Fruit fly (Drosophila melanogaster) whole organism, embryonic: Measurements from ENCODE around the gene Cpr78Cb.

Source experiments
- Adf1 ChIP-seq: fragments of 200-800 bp; sonication (Bioruptor generic); IDR thresholded peaks from 2 replicates; pipeline ENCODE4 v1.3.6; 2022; ENCODE audit warnings: missing biosample characterization, missing genetic modification characterization
- Aef1 ChIP-seq: fragments of 200-800 bp; sonication (Bioruptor generic); IDR thresholded peaks from 3 replicates; pipeline ENCODE4 v1.3.6; 2022; ENCODE audit warnings: missing biosample characterization, missing genetic modification characterization
- B-H1 ChIP-seq: fragments of 200-800 bp; sonication (Bioruptor generic); IDR thresholded peaks from 3 replicates; pipeline ENCODE4 v1.3.6; 2022; ENCODE audit warnings: missing biosample characterization, missing genetic modification characterization
- CG10209 ChIP-seq: fragments of 200-800 bp; sonication (Bioruptor generic); optimal IDR thresholded peaks from 3 replicates; lab custom pipeline; 2017; ENCODE audit warnings: missing biosample characterization, mild to moderate bottlenecking, missing genetic modification characterization, missing genetic modification reagents
- CG1024 ChIP-seq: fragments of 200-800 bp; sonication (Bioruptor generic); IDR thresholded peaks from 2 replicates; pipeline ENCODE4 v1.3.6; 2022; ENCODE audit warnings: missing biosample characterization, missing genetic modification characterization
- CG10959 ChIP-seq: fragments of 200-800 bp; sonication (Bioruptor generic); IDR thresholded peaks from 2 replicates; pipeline ENCODE4 v1.3.6; 2022; ENCODE audit warnings: missing biosample characterization, missing genetic modification characterization
- CG10979 ChIP-seq: fragments of 200-800 bp; sonication (Bioruptor generic); optimal IDR thresholded peaks from 2 replicates; lab custom pipeline; 2018; ENCODE audit warnings: missing biosample characterization, mild to moderate bottlenecking, missing genetic modification characterization, moderate library complexity
- CG12071 ChIP-seq: fragments of 200-800 bp; sonication (Bioruptor generic); optimal IDR thresholded peaks from 3 replicates; lab custom pipeline; 2018; ENCODE audit warnings: missing biosample characterization, mild to moderate bottlenecking, missing genetic modification characterization
- CG12659 ChIP-seq: fragments of 200-800 bp; sonication (Bioruptor generic); optimal IDR thresholded peaks from 3 replicates; lab custom pipeline; 2017; ENCODE audit warnings: mild to moderate bottlenecking, missing biosample characterization, missing genetic modification reagents, missing genetic modification characterization
- CG13624 ChIP-seq: fragments of 200-800 bp; sonication (Bioruptor generic); optimal IDR thresholded peaks from 2 replicates; lab custom pipeline; 2016; ENCODE audit warnings: missing biosample characterization, missing genetic modification characterization
- CG14710 ChIP-seq: fragments of 200-800 bp; sonication (Bioruptor generic); optimal IDR thresholded peaks from 3 replicates; lab custom pipeline; 2019; ENCODE audit warnings: missing biosample characterization, mild to moderate bottlenecking, missing genetic modification characterization, moderate library complexity
- CG17328 ChIP-seq: fragments of 200-800 bp; sonication (Bioruptor generic); IDR thresholded peaks from 2 replicates; pipeline ENCODE4 v1.3.6; 2022; ENCODE audit warnings: missing biosample characterization, missing genetic modification characterization
- CG17829 ChIP-seq: fragments of 200-800 bp; optimal IDR thresholded peaks from 2 replicates; lab custom pipeline; 2019; ENCODE audit warnings: missing biosample characterization, mild to moderate bottlenecking, missing genetic modification characterization, moderate library complexity
- CG1832 ChIP-seq: fragments of 200-800 bp; sonication (Bioruptor generic); optimal IDR thresholded peaks from 2 replicates; lab custom pipeline; 2017; ENCODE audit warnings: missing biosample characterization, mild to moderate bottlenecking, missing genetic modification characterization, inconsistent platforms
- CG32767 ChIP-seq: fragments of 200-800 bp; sonication (Bioruptor generic); IDR thresholded peaks from 2 replicates; pipeline ENCODE4 v1.3.6; 2022; ENCODE audit warnings: missing biosample characterization, missing genetic modification characterization
- CG32772 ChIP-seq: fragments of 200-800 bp; sonication (Bioruptor generic); IDR thresholded peaks from 2 replicates; pipeline ENCODE4 v1.3.6; 2022; ENCODE audit warnings: missing biosample characterization, missing genetic modification characterization
- CG4424 ChIP-seq: fragments of 200-800 bp; sonication (Bioruptor generic); optimal IDR thresholded peaks from 3 replicates; lab custom pipeline; 2016; ENCODE audit warnings: missing biosample characterization, missing genetic modification characterization
- CG4617 ChIP-seq: fragments of 200-800 bp; sonication (Bioruptor generic); optimal IDR thresholded peaks from 3 replicates; lab custom pipeline; 2016; ENCODE audit warnings: missing biosample characterization, missing genetic modification characterization, borderline replicate concordance
- CG4820 ChIP-seq: fragments of 200-800 bp; sonication (Bioruptor generic); optimal IDR thresholded peaks from 3 replicates; lab custom pipeline; 2016; ENCODE audit warnings: missing biosample characterization, missing genetic modification characterization
- CG6854 ChIP-seq: fragments of 200-800 bp; sonication (Bioruptor generic); optimal IDR thresholded peaks from 3 replicates; lab custom pipeline; 2017; ENCODE audit warnings: missing biosample characterization, mild to moderate bottlenecking, missing genetic modification characterization
- CG8478 ChIP-seq: fragments of >200 bp; optimal IDR thresholded peaks from 2 replicates; lab custom pipeline; 2018
- CG9609 ChIP-seq: fragments of 200-800 bp; sonication (Bioruptor generic); optimal IDR thresholded peaks from 3 replicates; lab custom pipeline; 2016; ENCODE audit warnings: missing biosample characterization, missing genetic modification characterization
- CG9932 ChIP-seq: fragments of 200-800 bp; sonication (Bioruptor generic); IDR thresholded peaks from 2 replicates; pipeline ENCODE4 v1.3.6; 2022; ENCODE audit warnings: missing biosample characterization, missing genetic modification characterization
- CHES-1-like ChIP-seq: fragments of 200-800 bp; sonication (Bioruptor generic); optimal IDR thresholded peaks from 2 replicates; lab custom pipeline; 2016; ENCODE audit warnings: missing biosample characterization, missing genetic modification characterization
- Dll ChIP-seq: fragments of 200-800 bp; sonication (Bioruptor generic); IDR thresholded peaks from 4 replicates; pipeline ENCODE4 v1.3.6; 2022; ENCODE audit warnings: missing biosample characterization, missing genetic modification characterization; ENCODE audit not compliant: partially characterized antibody
- Dp ChIP-seq: fragments of 200-800 bp; sonication (Bioruptor generic); optimal IDR thresholded peaks from 2 replicates; lab custom pipeline; 2018; ENCODE audit warnings: missing biosample characterization, mild to moderate bottlenecking, missing genetic modification characterization, moderate library complexity
- E2f2 ChIP-seq: fragments of 200-800 bp; sonication (Bioruptor generic); IDR thresholded peaks from 2 replicates; pipeline ENCODE4 v1.3.6; 2022; ENCODE audit warnings: missing biosample characterization, missing genetic modification characterization
- Hr3 ChIP-seq: fragments of 200-800 bp; sonication (Bioruptor generic); optimal IDR thresholded peaks from 3 replicates; lab custom pipeline; 2016; ENCODE audit warnings: missing biosample characterization, missing genetic modification characterization
- Hsf ChIP-seq: fragments of 200-800 bp; sonication (Bioruptor generic); optimal IDR thresholded peaks from 3 replicates; lab custom pipeline; 2016; ENCODE audit warnings: missing biosample characterization, missing genetic modification characterization
- MBD-R2 ChIP-seq: fragments of 200-800 bp; sonication (Bioruptor generic); IDR thresholded peaks from 2 replicates; pipeline ENCODE4 v1.3.6; 2022; ENCODE audit warnings: missing biosample characterization, missing genetic modification characterization
- Mad ChIP-seq: fragments of 200-800 bp; sonication (Bioruptor generic); optimal IDR thresholded peaks from 2 replicates; lab custom pipeline; 2016; ENCODE audit warnings: missing biosample characterization, missing genetic modification characterization
- Med ChIP-seq: fragments of 200-800 bp; sonication (Bioruptor generic); peaks from one replicate; lab custom pipeline; 2016; ENCODE audit warnings: missing biosample characterization, missing genetic modification characterization, mild to moderate bottlenecking, inconsistent platforms, moderate library complexity
- Mes4 ChIP-seq: fragments of 200-800 bp; sonication (Bioruptor generic); optimal IDR thresholded peaks from 2 replicates; lab custom pipeline; 2016; ENCODE audit warnings: missing biosample characterization, missing genetic modification characterization
- Nf-YA ChIP-seq: fragments of 200-800 bp; sonication (Bioruptor generic); IDR thresholded peaks from 2 replicates; pipeline ENCODE4 v1.3.6; 2022; ENCODE audit warnings: missing biosample characterization, missing genetic modification characterization
- Poxn ChIP-seq: fragments of 200-800 bp; sonication (Bioruptor generic); IDR thresholded peaks from 2 replicates; pipeline ENCODE4 v1.3.6; 2022; ENCODE audit warnings: missing biosample characterization, missing genetic modification characterization
- ac ChIP-seq: fragments of 200-800 bp; sonication (Bioruptor generic); optimal IDR thresholded peaks from 3 replicates; lab custom pipeline; 2017; ENCODE audit warnings: missing biosample characterization, mild to moderate bottlenecking, missing genetic modification characterization
- amos ChIP-seq: fragments of 200-800 bp; sonication (Bioruptor generic); IDR thresholded peaks from 2 replicates; pipeline ENCODE4 v1.3.6; 2022; ENCODE audit warnings: missing biosample characterization, missing genetic modification characterization; ENCODE audit not compliant: partially characterized antibody
- az2 ChIP-seq: fragments of 200-800 bp; sonication (Bioruptor generic); optimal IDR thresholded peaks from 3 replicates; lab custom pipeline; 2016; ENCODE audit warnings: missing biosample characterization, missing genetic modification characterization
- cwo ChIP-seq: fragments of 200-800 bp; sonication (Bioruptor generic); optimal IDR thresholded peaks from 3 replicates; lab custom pipeline; 2017; ENCODE audit warnings: missing biosample characterization, missing genetic modification characterization, mild to moderate bottlenecking, moderate library complexity, missing genetic modification reagents
- dm ChIP-seq: fragments of 200-800 bp; sonication (Bioruptor generic); optimal IDR thresholded peaks from 3 replicates; lab custom pipeline; 2016; ENCODE audit warnings: missing biosample characterization, missing genetic modification characterization
- gcm2 ChIP-seq: fragments of 200-800 bp; sonication (Bioruptor generic); optimal IDR thresholded peaks from 2 replicates; lab custom pipeline; 2016; ENCODE audit warnings: missing biosample characterization, missing genetic modification characterization
- gt ChIP-seq: fragments of 200-800 bp; sonication (Bioruptor generic); IDR thresholded peaks from 2 replicates; pipeline ENCODE4 v1.3.6; 2022; ENCODE audit warnings: missing biosample characterization, missing genetic modification characterization
- pan ChIP-seq, 4 experiments: fragments of >200 bp in 3 of 4; fragments of 200-800 bp in 1 of 4; sonication (Bioruptor generic) in 1 of 4; optimal IDR thresholded peaks in 3 of 4; IDR thresholded peaks in 1 of 4; 2 replicates each; pipeline versions ENCODE4 v1.3.6 to Lab custom; 2017 to 2022; ENCODE audit warnings: missing biosample characterization in 2 of 4, missing genetic modification characterization in 2 of 4, mixed read lengths in 1 of 4
- ro ChIP-seq: fragments of 200-800 bp; sonication (Bioruptor generic); IDR thresholded peaks from 2 replicates; pipeline ENCODE4 v1.3.6; 2022; ENCODE audit warnings: missing biosample characterization, missing genetic modification characterization
- sd ChIP-seq: fragments of 200-800 bp; sonication (Bioruptor generic); optimal IDR thresholded peaks from 3 replicates; lab custom pipeline; 2018; ENCODE audit warnings: missing biosample characterization, mild to moderate bottlenecking, missing genetic modification characterization, moderate library complexity
- trem ChIP-seq: fragments of 200-800 bp; optimal IDR thresholded peaks from 3 replicates; lab custom pipeline; 2019; ENCODE audit warnings: missing biosample characterization, mild to moderate bottlenecking, missing genetic modification characterization, moderate library complexity
- unc-4 ChIP-seq: fragments of 200-800 bp; sonication (Bioruptor generic); IDR thresholded peaks from 2 replicates; pipeline ENCODE4 v1.3.6; 2022; ENCODE audit warnings: missing biosample characterization, missing genetic modification characterization; ENCODE audit not compliant: partially characterized antibody

Gene Cpr78Cb

dm6 chr3L:21342592-21342991, 48.3 kb downstream of the Cpr78Cb start (continued):
- TF ChIP-seq CHES-1-like (GFP tag; lab: Kevin White, UChicago) (no peak), CG10209 (GFP tag; lab: Kevin White, UChicago) (no peak)

dm6 chr3L:21343254-21344083, 49.2 kb downstream of the Cpr78Cb start, which contains the start of the genes Tbc1d8-9 and CG32436:
Gene Tbc1d8-9, minus strand, starts transcription at chr3L:21343716.
Gene CG32436, plus strand, starts transcription at chr3L:21344033.
- TF ChIP-seq Aef1 (GFP tag; lab: Robert Waterston, UW) = peak; percentile 69; the same call in 2 of the 3 replicates
- no peak for TF ChIP-seq CG4424 (GFP tag; lab: Kevin White, UChicago)
- peak; percentile 38; the same call in 1 of the 4 replicates for TF ChIP-seq Dll (GFP tag; lab: Robert Waterston, UW)
- TF ChIP-seq sd (tag; lab: Kevin White, UChicago) = no peak
- no peak for TF ChIP-seq Mes4 (GFP tag; lab: Kevin White, UChicago)
- TF ChIP-seq CG10979 = peak; percentile 24
- TF ChIP-seq CG1024 (GFP tag; lab: Robert Waterston, UW) = no peak
- peak; percentile 1 for TF ChIP-seq dm
- TF ChIP-seq CG4820 (GFP tag; lab: Kevin White, UChicago) = peak; percentile 93
- no peak for TF ChIP-seq CG6854
- TF ChIP-seq CG12071 (GFP tag; lab: Kevin White, UChicago) = no peak
- TF ChIP-seq CG12659 (GFP tag; lab: Kevin White, UChicago) = peak; percentile 36
- peak; percentile 68 for TF ChIP-seq Med
- TF ChIP-seq MBD-R2 = peak; percentile 83
- no peak for TF ChIP-seq gcm2 (GFP tag; lab: Kevin White, UChicago)
- no peak for TF ChIP-seq CG9932 (GFP tag; lab: Robert Waterston, UW)
- peak; percentile 35 for TF ChIP-seq CG14710 (tag; lab: Kevin White, UChicago)
- TF ChIP-seq gt (GFP tag; lab: Robert Waterston, UW) = no peak
- peak; percentile 37; the same call in 1 of the 2 replicates for TF ChIP-seq unc-4 (GFP tag; lab: Robert Waterston, UW)
- TF ChIP-seq Mad (GFP tag; lab: Kevin White, UChicago) = peak; percentile 6
- no peak for TF ChIP-seq CG8478 (lab: Kevin White, UChicago)
- no peak for TF ChIP-seq B-H1 (GFP tag; lab: Robert Waterston, UW)
- TF ChIP-seq CG10959 (GFP tag; lab: Robert Waterston, UW) = no peak
- TF ChIP-seq CG32772 (GFP tag; lab: Robert Waterston, UW) = no peak
- no peak for TF ChIP-seq ro
- no peak for TF ChIP-seq ac (GFP tag; lab: Kevin White, UChicago)
- no peak for TF ChIP-seq cwo (GFP tag; lab: Kevin White, UChicago)
- TF ChIP-seq CG17328 (GFP tag; lab: Robert Waterston, UW) = no peak
- TF ChIP-seq az2 (GFP tag; lab: Kevin White, UChicago) = no peak
- TF ChIP-seq CG1832 (GFP tag; lab: Kevin White, UChicago) = no peak
- peak; percentile 30 for TF ChIP-seq CG17829 (tag; lab: Kevin White, UChicago)
- peak; percentile 73 for TF ChIP-seq CG32767 (GFP tag; lab: Robert Waterston, UW)
- no peak for TF ChIP-seq Poxn (GFP tag; lab: Robert Waterston, UW)
- TF ChIP-seq Nf-YA (GFP tag; lab: Robert Waterston, UW) = no peak
- no peak for TF ChIP-seq Hsf
- TF ChIP-seq E2f2 = peak; percentile 79
- peak; percentile 87 for TF ChIP-seq CG4617
- no peak for TF ChIP-seq Adf1 (GFP tag; lab: Robert Waterston, UW)
- no peak for TF ChIP-seq CG13624
- TF ChIP-seq amos (GFP tag; lab: Robert Waterston, UW) = peak; percentile 28; the same call in 1 of the 2 replicates
- peak; percentile 60 for TF ChIP-seq trem (tag; lab: Kevin White, UChicago)
- TF ChIP-seq pan (optimal IDR thresholded peaks at IDR 0.05; lab: Kevin White, UChicago) = no peak
- no peak for TF ChIP-seq pan (GFP tag; optimal IDR thresholded peaks at IDR 0.05 in 1 of 2, IDR thresholded peaks at IDR 0.05 in 1 of 2)
- TF ChIP-seq Dp (GFP tag; lab: Kevin White, UChicago) = peak; percentile 72
- no peak for TF ChIP-seq Hr3 (GFP tag; lab: Kevin White, UChicago)
- TF ChIP-seq CG9609 (GFP tag; lab: Kevin White, UChicago) = no peak
